Fruit fly (Drosophila melanogaster) S2 (cell line): ENCODE data around the gene CG13404.
"Not testable (repeated sequence)": the region's sequence is repeated elsewhere in the genome, so short reads cannot be mapped to it uniquely, and the experiment has no call there.

Experiments
- CG8478 ChIP-seq: fragments of >200 bp; optimal IDR thresholded peaks from 2 replicates; lab custom pipeline; 2018
- CTCF ChIP-seq, 2 experiments: fragments of >200 bp; optimal IDR thresholded peaks; 2 replicates each; lab custom pipeline; 2018

- not testable (repeated sequence) for TF ChIP-seq CG8478 (lab: Kevin White, UChicago); CTCF (optimal IDR thresholded peaks at IDR 0.05; lab: Kevin White, UChicago)
Observed at dm6 chrX:14315483-14315882, 49.4 kb upstream of the CG13404 start, which contains the start of gene betaNACtes2.
